Worm (Caenorhabditis elegans) whole organism, young adult: ENCODE data around the gene C34C12.7.

Experiments
- C06A6.2 ChIP-seq: fragments of 200-800 bp; sonication (Bioruptor generic); conservative IDR thresholded peaks from 2 replicates; pipeline ENCODE4 v1.3.6; 2022; ENCODE audit warnings: missing genetic modification characterization, missing compliant biosample characterization
- F23B12.7 ChIP-seq: sonication (generic microtip); optimal IDR thresholded peaks from 2 replicates; lab custom pipeline; 2017; ENCODE audit warnings: missing genetic modification characterization, mild to moderate bottlenecking, missing compliant biosample characterization, antibody characterized with exemption, moderate library complexity; ENCODE audit not compliant: insufficient read depth
- F37B4.10 ChIP-seq: fragments of 200-800 bp; sonication (Bioruptor generic); IDR thresholded peaks from 2 replicates; pipeline ENCODE4 v1.3.6; 2022; ENCODE audit warnings: missing genetic modification characterization, missing compliant biosample characterization
- T26A5.8 ChIP-seq: sonication (generic microtip); optimal IDR thresholded peaks from 2 replicates; lab custom pipeline; 2016; ENCODE audit warnings: missing genetic modification characterization, missing compliant biosample characterization
- Y56A3A.18 ChIP-seq: fragments of 200-800 bp; sonication (Bioruptor generic); IDR thresholded peaks from 2 replicates; pipeline ENCODE4 v1.3.6; 2022; ENCODE audit warnings: missing genetic modification reagents, missing genetic modification characterization, missing compliant biosample characterization
- akir-1 ChIP-seq: fragments of 200-800 bp; sonication (Bioruptor generic); optimal IDR thresholded peaks from 2 replicates; lab custom pipeline; 2018; ENCODE audit warnings: mild to moderate bottlenecking, missing genetic modification characterization, moderate library complexity, missing compliant biosample characterization
- atf-7 ChIP-seq: sonication (generic microtip); optimal IDR thresholded peaks from 2 replicates; lab custom pipeline; 2017; ENCODE audit warnings: mild to moderate bottlenecking, missing genetic modification characterization, missing compliant biosample characterization
- athp-1 ChIP-seq: sonication (generic microtip); optimal IDR thresholded peaks from 2 replicates; lab custom pipeline; 2017; ENCODE audit warnings: mild to moderate bottlenecking, missing genetic modification characterization, missing compliant biosample characterization
- attf-6 ChIP-seq: fragments of 200-800 bp; sonication (Bioruptor generic); IDR thresholded peaks from 2 replicates; pipeline ENCODE4 v1.3.6; 2022; ENCODE audit warnings: missing genetic modification reagents, missing genetic modification characterization, missing compliant biosample characterization
- ceh-27 ChIP-seq: fragments of 200-800 bp; sonication (Bioruptor generic); optimal IDR thresholded peaks from 2 replicates; lab custom pipeline; 2018; ENCODE audit warnings: mild to moderate bottlenecking, missing genetic modification characterization, moderate library complexity, missing compliant biosample characterization
- chd-7 ChIP-seq: sonication (generic microtip); optimal IDR thresholded peaks from 2 replicates; lab custom pipeline; 2016; ENCODE audit warnings: mild to moderate bottlenecking, missing genetic modification characterization, moderate library complexity, missing compliant biosample characterization
- dpl-1 ChIP-seq: fragments of 150-350 bp; optimal IDR thresholded peaks from 2 replicates; lab custom pipeline; 2014; ENCODE audit warnings: missing biosample characterization, missing genetic modification reagents, missing genetic modification characterization
- efl-1 ChIP-seq: fragments of 150-350 bp; optimal IDR thresholded peaks from 2 replicates; lab custom pipeline; 2014; ENCODE audit warnings: missing biosample characterization, missing genetic modification reagents, missing genetic modification characterization
- ets-4 ChIP-seq: fragments of 200-800 bp; sonication (Bioruptor generic); optimal IDR thresholded peaks from 2 replicates; lab custom pipeline; 2018; ENCODE audit warnings: mild to moderate bottlenecking, missing genetic modification characterization, missing compliant biosample characterization
- hlh-26 ChIP-seq: fragments of 200-800 bp; sonication (Bioruptor generic); conservative IDR thresholded peaks from 2 replicates; pipeline ENCODE4 v1.3.6; 2022; ENCODE audit warnings: missing genetic modification reagents, missing genetic modification characterization, missing compliant biosample characterization
- hrde-1 ChIP-seq: sonication (generic microtip); optimal IDR thresholded peaks from 2 replicates; lab custom pipeline; 2016; ENCODE audit warnings: missing genetic modification characterization, mild to moderate bottlenecking, missing compliant biosample characterization, moderate library complexity, missing genotype, missing genetic modification reagents, borderline replicate concordance
- hsf-1 ChIP-seq: fragments of 200-800 bp; sonication (Bioruptor generic); IDR thresholded peaks from 2 replicates; pipeline ENCODE4 v1.3.6; 2022; ENCODE audit warnings: missing genetic modification reagents, missing genetic modification characterization, missing compliant biosample characterization
- lag-1 ChIP-seq: fragments of 200-800 bp; sonication (Bioruptor generic); IDR thresholded peaks from 2 replicates; pipeline ENCODE4 v1.3.6; 2022; ENCODE audit warnings: missing genetic modification reagents, missing genetic modification characterization, missing compliant biosample characterization
- let-526 ChIP-seq: fragments of 200-800 bp; sonication (Bioruptor generic); IDR thresholded peaks from 2 replicates; pipeline ENCODE4 v1.3.6; 2022; ENCODE audit warnings: missing genetic modification reagents, missing genetic modification characterization, missing compliant biosample characterization
- lin-35 ChIP-seq, 3 experiments: fragments of 150-350 bp in 2 of 3; sonication (generic microtip) in 1 of 3; optimal IDR thresholded peaks; 2 replicates each; lab custom pipeline; 2014 to 2018; ENCODE audit warnings: missing biosample characterization in 3 of 3, missing genetic modification characterization in 3 of 3, missing genetic modification reagents in 3 of 3
- madf-8 ChIP-seq: fragments of 200-800 bp; sonication (Bioruptor generic); conservative IDR thresholded peaks from 2 replicates; pipeline ENCODE4 v1.3.6; 2022; ENCODE audit warnings: missing genetic modification reagents, missing genetic modification characterization, missing compliant biosample characterization
- mcd-1 ChIP-seq: fragments of 200-800 bp; sonication (Bioruptor generic); IDR thresholded peaks from 2 replicates; pipeline ENCODE4 v1.3.6; 2022; ENCODE audit warnings: missing genetic modification reagents, missing genetic modification characterization, missing compliant biosample characterization
- nhr-179 ChIP-seq: sonication (generic microtip); optimal IDR thresholded peaks from 2 replicates; lab custom pipeline; 2016; ENCODE audit warnings: mild to moderate bottlenecking, missing genetic modification characterization, missing compliant biosample characterization
- nhr-80 ChIP-seq: sonication (generic microtip); optimal IDR thresholded peaks from 2 replicates; lab custom pipeline; 2016; ENCODE audit warnings: missing genetic modification characterization, missing compliant biosample characterization
- repo-1 ChIP-seq: sonication (generic microtip); optimal IDR thresholded peaks from 2 replicates; lab custom pipeline; 2017; ENCODE audit warnings: mild to moderate bottlenecking, missing genetic modification characterization, missing compliant biosample characterization
- sdz-38 ChIP-seq: sonication (generic microtip); optimal IDR thresholded peaks from 2 replicates; lab custom pipeline; 2016; ENCODE audit warnings: missing genotype, missing genetic modification characterization, missing compliant biosample characterization
- snpc-3.4 ChIP-seq: sonication (generic microtip); optimal IDR thresholded peaks from 2 replicates; lab custom pipeline; 2017; ENCODE audit warnings: missing genetic modification characterization, mild to moderate bottlenecking, missing compliant biosample characterization, antibody characterized with exemption, moderate library complexity, missing genotype, missing genetic modification reagents
- snpc-4 ChIP-seq, 5 experiments: fragments of 150-350 bp in 1 of 5; sonication (generic microtip) in 4 of 5; optimal IDR thresholded peaks; 2 replicates each; lab custom pipeline; 2014 to 2018; ENCODE audit warnings: missing genetic modification characterization in 5 of 5, missing biosample characterization in 3 of 5, antibody characterized with exemption in 2 of 5, mild to moderate bottlenecking in 2 of 5, missing compliant biosample characterization in 2 of 5, missing genotype in 2 of 5, moderate library complexity in 2 of 5, missing genetic modification reagents in 1 of 5
- tbx-9 ChIP-seq: sonication (generic microtip); optimal IDR thresholded peaks from 2 replicates; lab custom pipeline; 2016; ENCODE audit warnings: borderline replicate concordance, missing genetic modification characterization, inconsistent platforms, missing compliant biosample characterization
- tlf-1 ChIP-seq: fragments of 200-800 bp; sonication (Bioruptor generic); optimal IDR thresholded peaks from 2 replicates; lab custom pipeline; 2018; ENCODE audit warnings: mild to moderate bottlenecking, missing genetic modification characterization, missing compliant biosample characterization
- unc-130 ChIP-seq: sonication (generic microtip); optimal IDR thresholded peaks from 2 replicates; lab custom pipeline; 2016; ENCODE audit warnings: missing genetic modification reagents, missing genetic modification characterization, missing compliant biosample characterization
- unc-62 ChIP-seq: fragments of 150-350 bp; optimal IDR thresholded peaks from 2 replicates; lab custom pipeline; 2014; ENCODE audit warnings: missing biosample characterization, missing genetic modification reagents, missing genetic modification characterization
- zfh-2 ChIP-seq: fragments of 200-800 bp; sonication (Bioruptor generic); conservative IDR thresholded peaks from 2 replicates; pipeline ENCODE4 v1.3.6; 2022; ENCODE audit warnings: missing genetic modification reagents, missing genetic modification characterization, missing compliant biosample characterization
- ztf-22 ChIP-seq: fragments of 200-800 bp; sonication (Bioruptor generic); optimal IDR thresholded peaks from 2 replicates; lab custom pipeline; 2018; ENCODE audit warnings: mild to moderate bottlenecking, missing genetic modification characterization, moderate library complexity, missing compliant biosample characterization
- ztf-6 ChIP-seq: fragments of 200-800 bp; sonication (Bioruptor generic); IDR thresholded peaks from 2 replicates; pipeline ENCODE4 v1.3.6; 2022; ENCODE audit warnings: missing genetic modification reagents, missing genetic modification characterization, missing compliant biosample characterization

The C34C12.7 gene

DNA sequence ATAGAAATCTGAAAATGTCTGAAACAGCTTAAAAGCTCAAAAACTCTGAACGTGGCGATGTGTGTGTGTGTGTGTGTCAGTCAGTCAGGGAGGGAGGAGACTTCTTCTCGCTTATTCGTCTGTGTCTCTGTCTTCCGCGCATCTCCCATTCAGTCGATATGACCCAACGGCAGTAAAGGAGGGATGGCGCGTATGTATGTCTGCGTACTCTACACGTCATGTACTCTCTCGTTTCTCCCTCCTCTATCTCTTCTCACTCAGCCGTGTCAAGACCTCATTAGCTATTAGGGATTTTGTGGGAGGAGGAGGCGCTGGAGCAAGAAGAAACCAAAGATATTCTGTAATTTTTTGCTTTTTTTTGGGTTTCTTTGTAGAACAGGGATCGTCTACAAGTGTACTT lies 43.9 kb upstream of the C34C12.7 start (continued):
- TF ChIP-seq snpc-3.4 (tag; lab: Kevin White, UChicago) = no peak
- TF ChIP-seq lin-35 (GFP tag; optimal IDR thresholded peaks at IDR 0.05; lab: Kevin White, UChicago) = no peak
- 0 out of 2 replicates have a peak, but pooled peaks have one; percentile 24 for TF ChIP-seq mcd-1 (GFP tag; lab: Robert Waterston, UW)
- peak; percentile 46; the same call in 1 of the 2 replicates for TF ChIP-seq zfh-2 (GFP tag; lab: Robert Waterston, UW)
- no peak for TF ChIP-seq efl-1 (GFP tag; lab: Kevin White, UChicago)
- no peak for TF ChIP-seq T26A5.8 (tag; lab: Kevin White, UChicago)
- peak; percentile 48 for TF ChIP-seq ceh-27 (GFP tag; lab: Kevin White, UChicago)
- TF ChIP-seq nhr-179 = no peak
- TF ChIP-seq unc-62 (GFP tag; lab: Kevin White, UChicago) = peak; percentile 55
- no peak for TF ChIP-seq ets-4 (GFP tag; lab: Kevin White, UChicago)
- no peak for TF ChIP-seq tbx-9
- no peak for TF ChIP-seq chd-7 (tag; lab: Kevin White, UChicago)
- TF ChIP-seq dpl-1 (GFP tag; lab: Kevin White, UChicago) = no peak
- no peak for TF ChIP-seq F23B12.7
- TF ChIP-seq ztf-22 (GFP tag; lab: Kevin White, UChicago) = no peak
- no peak for TF ChIP-seq unc-130 (GFP tag; lab: Kevin White, UChicago)
- TF ChIP-seq tlf-1 (GFP tag; lab: Kevin White, UChicago) = no peak
- TF ChIP-seq attf-6 (GFP tag; lab: Robert Waterston, UW) = no peak
- no peak for TF ChIP-seq sdz-38 (tag; lab: Kevin White, UChicago)
- TF ChIP-seq let-526 (GFP tag; lab: Robert Waterston, UW) = no peak
- no peak for TF ChIP-seq madf-8 (GFP tag; lab: Robert Waterston, UW)
- TF ChIP-seq repo-1 (tag; lab: Kevin White, UChicago) = no peak

DNA sequence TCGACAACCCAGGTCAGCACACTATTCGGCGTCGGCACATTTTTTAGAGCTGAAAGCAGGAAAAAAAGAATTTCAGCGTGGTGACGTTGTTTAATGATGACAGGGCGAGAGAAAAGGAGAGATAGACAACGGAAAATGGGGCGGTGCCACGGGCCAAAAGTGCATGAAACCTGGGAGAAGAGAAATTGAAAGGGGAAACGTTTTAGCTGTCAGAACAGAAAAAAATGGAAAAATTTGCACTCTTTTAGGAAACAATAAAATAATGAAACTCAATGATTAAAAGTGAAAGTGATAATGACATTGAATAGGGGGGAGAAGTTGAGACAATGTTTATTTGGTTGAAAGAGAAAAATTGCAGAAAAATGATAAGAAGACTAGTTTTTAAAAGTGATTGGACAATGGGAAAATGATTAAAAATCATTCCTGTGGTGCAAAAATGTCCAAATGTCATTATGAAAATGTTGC lies 41.6 kb upstream of the C34C12.7 start, which contains the start of gene pitp-1:
TSS of gene pitp-1 (minus strand) at position 51 of the 465 bp plus-strand sequence.
- TF ChIP-seq athp-1 (tag; lab: Kevin White, UChicago) = no peak
- no peak for TF ChIP-seq attf-6 (GFP tag; lab: Robert Waterston, UW)
- TF ChIP-seq unc-62 (GFP tag; lab: Kevin White, UChicago) = peak; percentile 41
- TF ChIP-seq akir-1 = no peak
- peak; percentile 75 for TF ChIP-seq nhr-80 (tag; lab: Kevin White, UChicago)

DNA sequence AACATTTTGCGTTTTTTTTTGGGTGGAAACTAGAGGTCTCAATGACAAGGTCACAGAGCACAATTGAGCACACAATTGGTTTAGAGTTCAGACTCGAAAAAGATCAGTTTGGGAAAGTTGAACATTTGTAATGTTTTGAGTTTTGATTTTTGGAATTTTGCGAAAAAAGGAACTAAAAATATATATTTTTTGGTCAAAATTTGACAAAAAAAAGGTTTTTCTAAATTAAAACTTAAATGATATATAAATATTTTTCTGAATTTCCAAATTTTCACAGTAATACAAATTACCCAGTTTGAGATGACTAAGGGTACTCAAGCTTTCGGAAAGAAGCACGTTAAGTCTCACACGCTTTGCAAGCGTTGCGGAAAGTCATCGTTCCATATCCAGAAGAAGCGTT lies 40.2 kb upstream of the C34C12.7 start, which contains the start of gene rpl-37:
TSS of gene rpl-37 (plus strand) at position 301 of the 400 bp plus-strand sequence.
- no peak for TF ChIP-seq C06A6.2
- no peak for TF ChIP-seq akir-1
- no peak for TF ChIP-seq hlh-26 (GFP tag; lab: Robert Waterston, UW)
- no peak for TF ChIP-seq ztf-22 (GFP tag; lab: Kevin White, UChicago)
- no peak for TF ChIP-seq lag-1 (GFP tag; lab: Robert Waterston, UW)
- no peak for TF ChIP-seq atf-7 (tag; lab: Kevin White, UChicago)
- TF ChIP-seq Y56A3A.18 (GFP tag; lab: Robert Waterston, UW) = no peak
- TF ChIP-seq unc-130 (GFP tag; lab: Kevin White, UChicago) = no peak
- no peak for TF ChIP-seq hsf-1 (GFP tag; lab: Robert Waterston, UW)
- no peak for TF ChIP-seq F37B4.10 (GFP tag; lab: Robert Waterston, UW)
- no peak for TF ChIP-seq ztf-6 (GFP tag; lab: Robert Waterston, UW)
- TF ChIP-seq snpc-4 (GFP tag; optimal IDR thresholded peaks at IDR 0.05; lab: Kevin White, UChicago) = no peak
- no peak for TF ChIP-seq snpc-4 (tag; optimal IDR thresholded peaks at IDR 0.05; lab: Kevin White, UChicago)
- TF ChIP-seq efl-1 (GFP tag; lab: Kevin White, UChicago) = no peak
- no peak for TF ChIP-seq hrde-1 (tag; lab: Kevin White, UChicago)
